Worm (Caenorhabditis elegans) whole organism, L4/young adult: ENCODE results near the gene fbxb-117.

Experiments
- W03F9.2 ChIP-seq: fragments of 150-350 bp; optimal IDR thresholded peaks from 2 replicates; lab custom pipeline; 2014; ENCODE audit warnings: missing biosample characterization, missing genetic modification characterization
- dao-5 ChIP-seq: sonication (generic microtip); optimal IDR thresholded peaks from 2 replicates; lab custom pipeline; 2016; ENCODE audit warnings: missing genotype, missing genetic modification characterization, moderate library complexity, missing compliant biosample characterization
- him-1 ChIP-seq: sonication (generic microtip); optimal IDR thresholded peaks from 2 replicates; lab custom pipeline; 2016; ENCODE audit warnings: missing genotype, missing genetic modification reagents, missing genetic modification characterization, missing compliant biosample characterization

DNA sequence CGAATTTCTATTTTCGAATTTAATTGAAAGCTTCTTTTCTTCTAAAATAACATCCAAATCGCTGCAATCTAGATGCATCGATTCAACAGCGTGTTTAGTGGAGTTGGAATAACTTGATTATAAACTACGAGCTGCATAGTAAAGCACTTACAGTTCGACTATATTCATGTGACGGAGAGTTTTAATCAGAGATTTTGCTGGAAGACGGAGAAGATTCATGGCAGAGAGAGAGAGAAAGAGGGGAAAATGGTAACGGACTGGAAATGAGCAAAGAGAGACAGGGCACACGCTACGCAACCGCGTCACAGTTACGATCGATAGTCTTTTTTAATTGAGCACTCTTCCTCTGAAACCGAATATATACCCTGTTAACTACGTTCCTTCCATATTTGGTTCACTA, 48.9 kb upstream of the fbxb-117 start, which contains the start of gene fbxb-116:
- TF ChIP-seq W03F9.2 (tag; lab: Kevin White, UChicago) (no peak), him-1 (tag; lab: Kevin White, UChicago) (no peak), dao-5 (tag; lab: Kevin White, UChicago) (no peak)
